Worm (Caenorhabditis elegans) whole organism, young adult: ENCODE data around the gene fbxc-17.
"Not testable (repeated sequence)": the region's sequence is repeated elsewhere in the genome, so short reads cannot be mapped to it uniquely, and the experiment has no call there.

Experiments used
- C06A6.2 ChIP-seq: fragments of 200-800 bp; sonication (Bioruptor generic); conservative IDR thresholded peaks from 2 replicates; pipeline ENCODE4 v1.3.6; 2022; ENCODE audit warnings: missing genetic modification characterization, missing compliant biosample characterization
- D2030.7 ChIP-seq: fragments of 200-800 bp; sonication (Bioruptor generic); IDR thresholded peaks from 2 replicates; pipeline ENCODE4 v1.3.6; 2022; ENCODE audit warnings: missing genetic modification reagents, missing genetic modification characterization, missing compliant biosample characterization
- F37B4.10 ChIP-seq: fragments of 200-800 bp; sonication (Bioruptor generic); IDR thresholded peaks from 2 replicates; pipeline ENCODE4 v1.3.6; 2022; ENCODE audit warnings: missing genetic modification characterization, missing compliant biosample characterization
- F57C9.4 ChIP-seq: sonication (generic microtip); optimal IDR thresholded peaks from 2 replicates; lab custom pipeline; 2017; ENCODE audit warnings: mild to moderate bottlenecking, missing genetic modification characterization, missing compliant biosample characterization
- T07F8.4 ChIP-seq: sonication (generic microtip); optimal IDR thresholded peaks from 2 replicates; lab custom pipeline; 2016; ENCODE audit warnings: mild to moderate bottlenecking, missing genetic modification characterization, moderate library complexity, missing compliant biosample characterization
- T26A5.8 ChIP-seq: sonication (generic microtip); optimal IDR thresholded peaks from 2 replicates; lab custom pipeline; 2016; ENCODE audit warnings: missing genetic modification characterization, missing compliant biosample characterization
- Y95B8A.8 ChIP-seq: fragments of 200-800 bp; sonication (Bioruptor generic); IDR thresholded peaks from 2 replicates; pipeline ENCODE4 v1.3.6; 2022; ENCODE audit warnings: missing genetic modification reagents, missing genetic modification characterization, missing compliant biosample characterization
- akir-1 ChIP-seq: fragments of 200-800 bp; sonication (Bioruptor generic); optimal IDR thresholded peaks from 2 replicates; lab custom pipeline; 2018; ENCODE audit warnings: mild to moderate bottlenecking, missing genetic modification characterization, moderate library complexity, missing compliant biosample characterization
- attf-6 ChIP-seq: fragments of 200-800 bp; sonication (Bioruptor generic); IDR thresholded peaks from 2 replicates; pipeline ENCODE4 v1.3.6; 2022; ENCODE audit warnings: missing genetic modification reagents, missing genetic modification characterization, missing compliant biosample characterization
- ceh-100 ChIP-seq: fragments of 200-800 bp; sonication (Bioruptor generic); IDR thresholded peaks from 2 replicates; pipeline ENCODE4 v1.3.6; 2022; ENCODE audit warnings: missing genetic modification reagents, missing genetic modification characterization, missing compliant biosample characterization
- die-1 ChIP-seq: sonication (generic microtip); optimal IDR thresholded peaks from 2 replicates; lab custom pipeline; 2016; ENCODE audit warnings: missing genotype, mild to moderate bottlenecking, missing genetic modification characterization, missing compliant biosample characterization
- dox-1 ChIP-seq: fragments of 200-800 bp; sonication (Bioruptor generic); IDR thresholded peaks from 2 replicates; pipeline ENCODE4 v1.3.6; 2022; ENCODE audit warnings: missing genetic modification reagents, missing genetic modification characterization, missing compliant biosample characterization
- egl-44 ChIP-seq: fragments of 200-800 bp; sonication (Bioruptor generic); IDR thresholded peaks from 2 replicates; pipeline ENCODE4 v1.3.6; 2022; ENCODE audit warnings: missing genetic modification reagents, missing genetic modification characterization, missing compliant biosample characterization
- egrh-3 ChIP-seq: fragments of 200-800 bp; sonication (Bioruptor generic); IDR thresholded peaks from 2 replicates; pipeline ENCODE4 v1.3.6; 2022; ENCODE audit warnings: missing genetic modification reagents, missing genetic modification characterization, missing compliant biosample characterization
- ets-4 ChIP-seq: fragments of 200-800 bp; sonication (Bioruptor generic); optimal IDR thresholded peaks from 2 replicates; lab custom pipeline; 2018; ENCODE audit warnings: mild to moderate bottlenecking, missing genetic modification characterization, missing compliant biosample characterization
- hmg-1.2 ChIP-seq: fragments of 200-800 bp; sonication (Bioruptor generic); IDR thresholded peaks from 2 replicates; pipeline ENCODE4 v1.3.6; 2022; ENCODE audit warnings: missing genetic modification reagents, missing genetic modification characterization, missing compliant biosample characterization
- hmg-20 ChIP-seq: fragments of 200-800 bp; sonication (Bioruptor generic); IDR thresholded peaks from 2 replicates; pipeline ENCODE4 v1.3.6; 2022; ENCODE audit warnings: missing genetic modification reagents, missing genetic modification characterization, missing compliant biosample characterization
- let-526 ChIP-seq: fragments of 200-800 bp; sonication (Bioruptor generic); IDR thresholded peaks from 2 replicates; pipeline ENCODE4 v1.3.6; 2022; ENCODE audit warnings: missing genetic modification reagents, missing genetic modification characterization, missing compliant biosample characterization
- let-607 ChIP-seq, 2 experiments: fragments of 200-800 bp in 1 of 2; sonication (Bioruptor generic) in 1 of 2; sonication (generic microtip) in 1 of 2; optimal IDR thresholded peaks; 2 replicates each; lab custom pipeline; 2016 to 2018; ENCODE audit warnings: mild to moderate bottlenecking in 2 of 2, missing compliant biosample characterization in 2 of 2, missing genetic modification characterization in 2 of 2, moderate library complexity in 2 of 2, missing genotype in 1 of 2
- lin-54 ChIP-seq: fragments of 200-800 bp; sonication (Bioruptor generic); optimal IDR thresholded peaks from 2 replicates; lab custom pipeline; 2018; ENCODE audit warnings: mild to moderate bottlenecking, missing genetic modification characterization, missing compliant biosample characterization
- lir-1 ChIP-seq: fragments of 200-800 bp; sonication (Bioruptor generic); conservative IDR thresholded peaks from 2 replicates; pipeline ENCODE4 v1.3.6; 2022; ENCODE audit warnings: missing genetic modification reagents, missing genetic modification characterization, missing compliant biosample characterization
- lsl-1 ChIP-seq: fragments of 200-800 bp; sonication (Bioruptor generic); optimal IDR thresholded peaks from 2 replicates; lab custom pipeline; 2018; ENCODE audit warnings: mild to moderate bottlenecking, missing genetic modification characterization, moderate library complexity, missing compliant biosample characterization
- lsy-27 ChIP-seq: sonication (generic microtip); optimal IDR thresholded peaks from 2 replicates; lab custom pipeline; 2017; ENCODE audit warnings: missing genetic modification characterization, mild to moderate bottlenecking, missing compliant biosample characterization, antibody characterized with exemption, missing genotype, borderline replicate concordance; ENCODE audit not compliant: insufficient read depth
- mcd-1 ChIP-seq: fragments of 200-800 bp; sonication (Bioruptor generic); IDR thresholded peaks from 2 replicates; pipeline ENCODE4 v1.3.6; 2022; ENCODE audit warnings: missing genetic modification reagents, missing genetic modification characterization, missing compliant biosample characterization
- nhr-120 ChIP-seq: fragments of 200-800 bp; sonication (Bioruptor generic); IDR thresholded peaks from 2 replicates; pipeline ENCODE4 v1.3.6; 2022; ENCODE audit warnings: missing genetic modification characterization, missing compliant biosample characterization
- nhr-27 ChIP-seq: fragments of 200-800 bp; sonication (Bioruptor generic); optimal IDR thresholded peaks from 2 replicates; lab custom pipeline; 2018; ENCODE audit warnings: mild to moderate bottlenecking, missing genetic modification characterization, moderate library complexity, missing compliant biosample characterization
- nhr-90 ChIP-seq: sonication (generic microtip); optimal IDR thresholded peaks from 2 replicates; lab custom pipeline; 2016; ENCODE audit warnings: missing genotype, mild to moderate bottlenecking, missing genetic modification characterization, missing compliant biosample characterization
- pbrm-1 ChIP-seq: fragments of 200-800 bp; sonication (Bioruptor generic); IDR thresholded peaks from 2 replicates; pipeline ENCODE4 v1.3.6; 2022; ENCODE audit warnings: missing genetic modification reagents, missing genetic modification characterization, missing compliant biosample characterization
- rcor-1 ChIP-seq: fragments of 200-800 bp; sonication (Bioruptor generic); IDR thresholded peaks from 2 replicates; pipeline ENCODE4 v1.3.6; 2022; ENCODE audit warnings: missing genetic modification reagents, missing genetic modification characterization, missing compliant biosample characterization
- snpc-1.3 ChIP-seq: sonication (generic microtip); optimal IDR thresholded peaks from 2 replicates; lab custom pipeline; 2017; ENCODE audit warnings: missing genetic modification characterization, mild to moderate bottlenecking, missing compliant biosample characterization, antibody characterized with exemption, moderate library complexity, missing genotype, missing genetic modification reagents; ENCODE audit not compliant: insufficient read depth
- snpc-4 ChIP-seq, 5 experiments: fragments of 150-350 bp in 1 of 5; sonication (generic microtip) in 4 of 5; optimal IDR thresholded peaks; 2 replicates each; lab custom pipeline; 2014 to 2018; ENCODE audit warnings: missing genetic modification characterization in 5 of 5, missing biosample characterization in 3 of 5, antibody characterized with exemption in 2 of 5, mild to moderate bottlenecking in 2 of 5, missing compliant biosample characterization in 2 of 5, missing genotype in 2 of 5, moderate library complexity in 2 of 5, missing genetic modification reagents in 1 of 5
- tbp1 ChIP-seq: fragments of 200-800 bp; sonication (Bioruptor generic); optimal IDR thresholded peaks from 2 replicates; lab custom pipeline; 2018; ENCODE audit warnings: mild to moderate bottlenecking, missing genetic modification characterization, missing compliant biosample characterization
- unc-62 ChIP-seq: fragments of 150-350 bp; optimal IDR thresholded peaks from 2 replicates; lab custom pipeline; 2014; ENCODE audit warnings: missing biosample characterization, missing genetic modification reagents, missing genetic modification characterization
- ztf-25 ChIP-seq: fragments of 200-800 bp; sonication (Bioruptor generic); IDR thresholded peaks from 2 replicates; pipeline ENCODE4 v1.3.6; 2022; ENCODE audit warnings: missing genetic modification reagents, missing genetic modification characterization, missing compliant biosample characterization
- ztf-3 ChIP-seq: fragments of 200-800 bp; sonication (Bioruptor generic); optimal IDR thresholded peaks from 2 replicates; lab custom pipeline; 2018; ENCODE audit warnings: mild to moderate bottlenecking, missing genetic modification characterization, missing compliant biosample characterization

fbxc-17 gene

ce11 chrII:985703-986102 is 6.7 kb upstream of the fbxc-17 start, which contains the start of gene fbxc-40:
Gene fbxc-40 (plus strand): TSS chrII:986003.
- not testable (repeated sequence) for TF ChIP-seq unc-62 (GFP tag; lab: Kevin White, UChicago); akir-1; let-607 (tag; optimal IDR thresholded peaks at IDR 0.05; lab: Kevin White, UChicago)

- no peak for TF ChIP-seq lir-1 (GFP tag; lab: Robert Waterston, UW)
- no peak for TF ChIP-seq let-526 (GFP tag; lab: Robert Waterston, UW)
- no peak for TF ChIP-seq attf-6 (GFP tag; lab: Robert Waterston, UW)
- no peak for TF ChIP-seq nhr-90 (tag; lab: Kevin White, UChicago)
- TF ChIP-seq dox-1: no peak
- TF ChIP-seq T07F8.4 (tag; lab: Kevin White, UChicago): no peak
- no peak for TF ChIP-seq F57C9.4 (tag; lab: Kevin White, UChicago)
- no peak for TF ChIP-seq T26A5.8
- no peak for TF ChIP-seq hmg-1.2 (GFP tag; lab: Robert Waterston, UW)
- TF ChIP-seq lsy-27 (tag; lab: Kevin White, UChicago): no peak
- no peak for TF ChIP-seq ztf-3 (GFP tag; lab: Kevin White, UChicago)
- no peak for TF ChIP-seq F37B4.10
These were observed 3.8 kb upstream of the fbxc-17 start, which contains the start of gene srh-274 for ce11 chrII:982842-983241. Gene srh-274 (plus strand): TSS chrII:983142.

- TF ChIP-seq dox-1 (peak; percentile 60), mcd-1 (GFP tag; lab: Robert Waterston, UW) (peak; percentile 52), egl-44 (GFP tag; lab: Robert Waterston, UW) (peak; percentile 37; the same call in 1 of the 2 replicates), rcor-1 (GFP tag; lab: Robert Waterston, UW) (peak; percentile 77), D2030.7 (GFP tag; lab: Robert Waterston, UW) (peak; percentile 53; the same call in 1 of the 2 replicates), ceh-100 (GFP tag; lab: Robert Waterston, UW) (0 out of 2 replicates have a peak, but pooled peaks have one; percentile 13), pbrm-1 (GFP tag; lab: Robert Waterston, UW) (0 out of 2 replicates have a peak, but pooled peaks have one; percentile 45), Y95B8A.8 (GFP tag; lab: Robert Waterston, UW) (0 out of 2 replicates have a peak, but pooled peaks have one; percentile 53), hmg-20 (GFP tag; lab: Robert Waterston, UW) (0 out of 2 replicates have a peak, but pooled peaks have one; percentile 28), ztf-25 (GFP tag; lab: Robert Waterston, UW) (0 out of 2 replicates have a peak, but pooled peaks have one; percentile 13)
These were observed 1.9 kb downstream of the fbxc-17 start for ce11 chrII:977130-977529.

ce11 chrII:973999-974398 is 5.0 kb downstream of the fbxc-17 start, which contains the start of gene fbxc-14:
Gene fbxc-14 (plus strand): TSS chrII:974299.
- TF ChIP-seq lsl-1 (GFP tag; lab: Kevin White, UChicago) (no peak), nhr-27 (tag; lab: Kevin White, UChicago) (no peak), tbp1 (GFP tag; lab: Kevin White, UChicago) (no peak), ets-4 (GFP tag; lab: Kevin White, UChicago) (no peak), C06A6.2 (GFP tag; lab: Robert Waterston, UW) (no peak), die-1 (tag; lab: Kevin White, UChicago) (no peak), snpc-1.3 (no peak), nhr-120 (GFP tag; lab: Robert Waterston, UW) (no peak), egrh-3 (GFP tag; lab: Robert Waterston, UW) (no peak), snpc-4 (GFP tag; optimal IDR thresholded peaks at IDR 0.05; lab: Kevin White, UChicago) (no peak), snpc-4 (tag; optimal IDR thresholded peaks at IDR 0.05; lab: Kevin White, UChicago) (no peak), lin-54 (no peak)
